Fruit fly (Drosophila melanogaster): ENCODE measurements around the gene CG18628.

CG18628 gene

DNA sequence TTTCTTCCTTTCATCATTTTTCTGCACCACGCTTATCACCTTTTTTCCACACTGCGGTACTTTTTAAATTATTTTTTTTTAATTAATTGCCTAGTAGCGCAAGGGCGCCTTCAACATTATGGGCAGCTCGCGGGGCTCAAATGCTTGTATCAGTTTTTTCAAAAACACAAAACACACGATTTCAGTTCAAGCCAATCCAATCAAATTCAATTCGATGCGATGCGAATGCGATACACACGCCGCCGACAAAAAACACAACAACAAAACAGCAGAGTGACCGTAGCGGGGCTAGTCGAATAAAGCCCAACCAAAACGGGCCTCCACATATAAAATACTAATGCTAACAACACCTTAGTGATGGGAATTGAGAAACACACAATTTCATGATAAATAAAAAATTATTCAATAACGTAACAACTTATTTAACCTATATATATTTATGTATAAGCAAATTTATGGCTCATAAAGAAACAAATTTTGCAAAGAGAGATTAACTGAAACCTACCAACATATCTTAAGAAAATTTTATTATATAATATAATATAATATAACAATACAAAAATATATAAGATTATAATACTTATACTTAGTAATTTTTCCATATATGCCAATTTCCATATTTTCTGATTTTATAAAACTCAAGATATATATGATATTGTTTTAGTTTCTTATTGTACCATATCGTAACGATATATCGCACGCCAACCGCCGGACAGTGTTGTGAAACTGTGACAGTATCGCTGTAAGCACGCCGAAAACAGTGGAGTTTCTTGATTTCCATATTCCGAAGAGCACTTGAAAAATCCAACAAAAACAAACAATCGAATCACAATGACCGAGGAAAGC is 21.4 kb downstream of the CG18628 start, which contains the start of the genes CG32066 and CG8003 (continued):
- TF ChIP-seq kay (GFP tag; optimal IDR thresholded peaks at IDR 0.05): no peak
- peak; percentile 27; the same call in 1 of the 2 replicates for TF ChIP-seq CG31441 (GFP tag; IDR thresholded peaks at IDR 0.05)
- peak; percentile 86 for TF ChIP-seq tna (GFP tag; IDR thresholded peaks at IDR 0.05; ENCODE audit: partially characterized antibody)
- TF ChIP-seq chn (GFP tag; optimal IDR thresholded peaks at IDR 0.05): no peak
- TF ChIP-seq Mes4 (GFP tag; optimal IDR thresholded peaks at IDR 0.05): no peak
- no peak for TF ChIP-seq peb (GFP tag; IDR thresholded peaks at IDR 0.05)
- TF ChIP-seq CG9215 (GFP tag; IDR thresholded peaks at IDR 0.05): no peak
- TF ChIP-seq grn (GFP tag; optimal IDR thresholded peaks at IDR 0.05): peak; percentile 53
- TF ChIP-seq CG17186 (GFP tag; optimal IDR thresholded peaks at IDR 0.05): no peak
- TF ChIP-seq ftz-f1 (GFP tag; optimal IDR thresholded peaks at IDR 0.05): no peak
- peak; percentile 12 for TF ChIP-seq YL-1 (GFP tag; optimal IDR thresholded peaks at IDR 0.05)
- TF ChIP-seq CG3838 (GFP tag; optimal IDR thresholded peaks at IDR 0.05): no peak
- peak; percentile 22 for TF ChIP-seq Nf-YB (GFP tag; optimal IDR thresholded peaks at IDR 0.05)
- TF ChIP-seq CG12744 (GFP tag; optimal IDR thresholded peaks at IDR 0.05): no peak
- TF ChIP-seq chm (GFP tag; IDR thresholded peaks at IDR 0.05): peak; percentile 87
- 0 out of 3 replicates have a peak, but pooled peaks have one; percentile 8 for TF ChIP-seq C15 (GFP tag; IDR thresholded peaks at IDR 0.05)
- no peak for TF ChIP-seq gcm (GFP tag; optimal IDR thresholded peaks at IDR 0.05)
- TF ChIP-seq her (GFP tag; optimal IDR thresholded peaks at IDR 0.05): no peak
- TF ChIP-seq CG3407 (GFP tag; optimal IDR thresholded peaks at IDR 0.05): no peak
- peak; percentile 52 for TF ChIP-seq CG14710 (tag; optimal IDR thresholded peaks at IDR 0.05)
- no peak for TF ChIP-seq Tbp (GFP tag; optimal IDR thresholded peaks at IDR 0.05)
- TF ChIP-seq cato (GFP tag; optimal IDR thresholded peaks at IDR 0.05; ENCODE audit: borderline replicate concordance): no peak
- TF ChIP-seq CG6254 (GFP tag; optimal IDR thresholded peaks at IDR 0.05): no peak
- no peak for TF ChIP-seq pnt (GFP tag; optimal IDR thresholded peaks at IDR 0.05)
- peak; percentile 37 for TF ChIP-seq CG2120 (GFP tag; optimal IDR thresholded peaks at IDR 0.05)
- peak; percentile 34 for TF ChIP-seq CG13296 (GFP tag; optimal IDR thresholded peaks at IDR 0.05)
- TF ChIP-seq CG11247 (GFP tag; IDR thresholded peaks at IDR 0.05): no peak
- no peak for TF ChIP-seq Xrp1 (GFP tag; IDR thresholded peaks at IDR 0.05)
- TF ChIP-seq Vsx1 (GFP tag; optimal IDR thresholded peaks at IDR 0.05): no peak
- TF ChIP-seq CG17912 (GFP tag; optimal IDR thresholded peaks at IDR 0.05): no peak
- TF ChIP-seq chif (GFP tag; optimal IDR thresholded peaks at IDR 0.05): no peak
- no peak for TF ChIP-seq B-H2 (GFP tag; optimal IDR thresholded peaks at IDR 0.05)
- TF ChIP-seq Hand (GFP tag; optimal IDR thresholded peaks at IDR 0.05): peak; percentile 2
- 0 out of 2 replicates have a peak, but pooled peaks have one; percentile 16 for TF ChIP-seq cas (GFP tag; IDR thresholded peaks at IDR 0.05)
- TF ChIP-seq Trl (optimal IDR thresholded peaks at IDR 0.05): no peak
- no peak for TF ChIP-seq Trl (GFP tag; optimal IDR thresholded peaks at IDR 0.05)
- peak; percentile 24 for TF ChIP-seq HmgZ (tag; optimal IDR thresholded peaks at IDR 0.05)
- TF ChIP-seq ro (GFP tag; IDR thresholded peaks at IDR 0.05): no peak
- TF ChIP-seq pzg (GFP tag; optimal IDR thresholded peaks at IDR 0.05): peak; percentile 61
- no peak for TF ChIP-seq pho (GFP tag; optimal IDR thresholded peaks at IDR 0.05)
- no peak for TF ChIP-seq Deaf1 (tag; optimal IDR thresholded peaks at IDR 0.05)
- no peak for TF ChIP-seq ERR (GFP tag; optimal IDR thresholded peaks at IDR 0.05)
- TF ChIP-seq CG43689 (GFP tag; IDR thresholded peaks at IDR 0.05): no peak
- TF ChIP-seq Dip3 (GFP tag; optimal IDR thresholded peaks at IDR 0.05): no peak
- TF ChIP-seq salm (tag; optimal IDR thresholded peaks at IDR 0.05): peak; percentile 28
- TF ChIP-seq CG10565 (GFP tag; optimal IDR thresholded peaks at IDR 0.05): no peak
- TF ChIP-seq Pdp1 (GFP tag; optimal IDR thresholded peaks at IDR 0.05): peak in 1 of 2 experiments; percentile 27
- no peak for TF ChIP-seq CG10274 (GFP tag; optimal IDR thresholded peaks at IDR 0.05)
- 0 out of 3 replicates have a peak, but pooled peaks have one; percentile 15 for TF ChIP-seq CG11695 (GFP tag; IDR thresholded peaks at IDR 0.05)
- TF ChIP-seq Neu2 (GFP tag; optimal IDR thresholded peaks at IDR 0.05; ENCODE audit: borderline replicate concordance): no peak
